Fruit fly (Drosophila melanogaster) whole organism, embryonic: Measurements from ENCODE around the gene CG17109.

ENCODE experiments used
- Atf-2 ChIP-seq: fragments of 200-800 bp; sonication (Bioruptor generic); optimal IDR thresholded peaks from 2 replicates; lab custom pipeline; 2016; ENCODE audit warnings: missing biosample characterization, missing genetic modification characterization
- Awh ChIP-seq: fragments of 200-800 bp; sonication (Bioruptor generic); IDR thresholded peaks from 2 replicates; pipeline ENCODE4, ENCODE4 v1.3.6; 2022; ENCODE audit warnings: missing biosample characterization, missing genetic modification characterization
- Blimp-1 ChIP-seq: fragments of 200-800 bp; sonication (Bioruptor generic); optimal IDR thresholded peaks from 3 replicates; lab custom pipeline; 2018; ENCODE audit warnings: missing biosample characterization, missing genetic modification characterization, mild to moderate bottlenecking, moderate library complexity, missing genetic modification reagents
- CG10321 ChIP-seq: fragments of 200-800 bp; sonication (Bioruptor generic); IDR thresholded peaks from 2 replicates; pipeline ENCODE4 v1.3.6; 2022; ENCODE audit warnings: missing biosample characterization, missing genetic modification characterization
- CG13624 ChIP-seq: fragments of 200-800 bp; sonication (Bioruptor generic); optimal IDR thresholded peaks from 2 replicates; lab custom pipeline; 2016; ENCODE audit warnings: missing biosample characterization, missing genetic modification characterization
- CG15073 ChIP-seq: fragments of 200-800 bp; sonication (Bioruptor generic); optimal IDR thresholded peaks from 2 replicates; lab custom pipeline; 2016; ENCODE audit warnings: missing biosample characterization, missing genetic modification characterization
- CG16779 ChIP-seq: fragments of 200-800 bp; sonication (Bioruptor generic); IDR thresholded peaks from 2 replicates; pipeline ENCODE4 v1.3.6; 2022; ENCODE audit warnings: missing biosample characterization, missing genetic modification characterization
- CG17328 ChIP-seq: fragments of 200-800 bp; sonication (Bioruptor generic); IDR thresholded peaks from 2 replicates; pipeline ENCODE4 v1.3.6; 2022; ENCODE audit warnings: missing biosample characterization, missing genetic modification characterization
- CG31388 ChIP-seq: fragments of 200-800 bp; sonication (Bioruptor generic); optimal IDR thresholded peaks from 2 replicates; lab custom pipeline; 2016; ENCODE audit warnings: missing biosample characterization, missing genetic modification characterization
- CG3163 ChIP-seq: fragments of 200-800 bp; sonication (Bioruptor generic); optimal IDR thresholded peaks from 3 replicates; lab custom pipeline; 2016; ENCODE audit warnings: missing biosample characterization, missing genetic modification characterization
- CG3995 ChIP-seq: fragments of 200-800 bp; sonication (Bioruptor generic); optimal IDR thresholded peaks from 3 replicates; lab custom pipeline; 2016; ENCODE audit warnings: missing biosample characterization, missing genetic modification characterization
- CG7745 ChIP-seq: fragments of 200-800 bp; sonication (Bioruptor generic); optimal IDR thresholded peaks from 2 replicates; lab custom pipeline; 2018; ENCODE audit warnings: missing biosample characterization, mild to moderate bottlenecking, missing genetic modification characterization, moderate library complexity
- CG8089 ChIP-seq: fragments of 200-800 bp; sonication (Bioruptor generic); optimal IDR thresholded peaks from 3 replicates; lab custom pipeline; 2016; ENCODE audit warnings: missing biosample characterization, missing genetic modification characterization
- CG8359 ChIP-seq: fragments of 200-800 bp; sonication (Bioruptor generic); optimal IDR thresholded peaks from 2 replicates; lab custom pipeline; 2017; ENCODE audit warnings: missing biosample characterization, mild to moderate bottlenecking, missing genetic modification characterization, borderline replicate concordance
- Camta ChIP-seq: fragments of 200-800 bp; sonication (Bioruptor generic); optimal IDR thresholded peaks from 2 replicates; lab custom pipeline; 2016; ENCODE audit warnings: missing biosample characterization, missing genetic modification characterization
- Chrac-16 ChIP-seq: fragments of 200-800 bp; sonication (Bioruptor generic); optimal IDR thresholded peaks from 3 replicates; lab custom pipeline; 2016; ENCODE audit warnings: missing biosample characterization, missing genetic modification characterization
- Dp ChIP-seq: fragments of 200-800 bp; sonication (Bioruptor generic); optimal IDR thresholded peaks from 2 replicates; lab custom pipeline; 2018; ENCODE audit warnings: missing biosample characterization, mild to moderate bottlenecking, missing genetic modification characterization, moderate library complexity
- Dref ChIP-seq: fragments of 200-800 bp; sonication (Bioruptor generic); IDR thresholded peaks from 2 replicates; pipeline ENCODE4 v1.3.6; 2022; ENCODE audit warnings: missing biosample characterization, missing genetic modification characterization
- Drgx ChIP-seq: fragments of 200-800 bp; sonication (Bioruptor generic); IDR thresholded peaks from 2 replicates; pipeline ENCODE4 v1.3.6; 2022; ENCODE audit warnings: missing biosample characterization, missing genetic modification characterization
- Ets65A ChIP-seq: fragments of 200-800 bp; sonication (Bioruptor generic); peaks from one replicate; lab custom pipeline; 2016; ENCODE audit warnings: missing biosample characterization, missing genetic modification characterization
- Ets97D ChIP-seq: fragments of 200-800 bp; sonication (Bioruptor generic); optimal IDR thresholded peaks from 3 replicates; lab custom pipeline; 2016; ENCODE audit warnings: missing biosample characterization, missing genetic modification characterization
- Hr51 ChIP-seq, 2 experiments: fragments of 200-800 bp; sonication (Bioruptor generic); optimal IDR thresholded peaks; 2 replicates in 1 of 2; 3 replicates in 1 of 2; lab custom pipeline; 2016 to 2018; ENCODE audit warnings: missing biosample characterization in 2 of 2, missing genetic modification characterization in 2 of 2, mild to moderate bottlenecking in 1 of 2, moderate library complexity in 1 of 2
- Max ChIP-seq: fragments of 200-800 bp; sonication (Bioruptor generic); optimal IDR thresholded peaks from 2 replicates; lab custom pipeline; 2016; ENCODE audit warnings: missing biosample characterization, mild to moderate bottlenecking, missing genetic modification characterization
- Opbp ChIP-seq: fragments of 200-800 bp; sonication (Bioruptor generic); IDR thresholded peaks from 3 replicates; pipeline ENCODE4 v1.3.6; 2022; ENCODE audit warnings: missing biosample characterization, missing genetic modification characterization; ENCODE audit not compliant: partially characterized antibody
- Six4 ChIP-seq: fragments of 200-800 bp; sonication (Bioruptor generic); optimal IDR thresholded peaks from 2 replicates; lab custom pipeline; 2016; ENCODE audit warnings: missing biosample characterization, missing genetic modification characterization
- YL-1 ChIP-seq: fragments of 200-800 bp; sonication (Bioruptor generic); optimal IDR thresholded peaks from 3 replicates; lab custom pipeline; 2017; ENCODE audit warnings: missing biosample characterization, mild to moderate bottlenecking, missing genetic modification characterization
- abd-A ChIP-seq: fragments of 200-800 bp; sonication (Bioruptor generic); optimal IDR thresholded peaks from 3 replicates; lab custom pipeline; 2019; ENCODE audit warnings: missing biosample characterization, mild to moderate bottlenecking, missing genetic modification characterization, moderate library complexity
- ap ChIP-seq: fragments of 200-800 bp; sonication (Bioruptor generic); IDR thresholded peaks from 2 replicates; pipeline ENCODE4 v1.3.6; 2022; ENCODE audit warnings: missing biosample characterization, missing genetic modification characterization
- cas ChIP-seq: fragments of 200-800 bp; sonication (Bioruptor generic); IDR thresholded peaks from 2 replicates; pipeline ENCODE4 v1.3.6; 2022; ENCODE audit warnings: missing biosample characterization, missing genetic modification characterization
- ci ChIP-seq: fragments of 200-800 bp; sonication (Bioruptor generic); IDR thresholded peaks from 3 replicates; pipeline ENCODE4 v1.3.6; 2022; ENCODE audit warnings: missing biosample characterization, missing genetic modification characterization
- eyg ChIP-seq: fragments of 200-800 bp; sonication (Bioruptor generic); optimal IDR thresholded peaks from 3 replicates; lab custom pipeline; 2016; ENCODE audit warnings: missing biosample characterization, missing genetic modification characterization
- gce ChIP-seq: fragments of 200-800 bp; sonication (Bioruptor generic); IDR thresholded peaks from 3 replicates; pipeline ENCODE4 v1.3.6; 2022; ENCODE audit warnings: missing biosample characterization, missing genetic modification characterization
- grau ChIP-seq: fragments of 200-800 bp; optimal IDR thresholded peaks from 3 replicates; lab custom pipeline; 2019; ENCODE audit warnings: missing biosample characterization, mild to moderate bottlenecking, missing genetic modification characterization, moderate library complexity
- lab ChIP-seq: fragments of 200-800 bp; sonication (Bioruptor generic); optimal IDR thresholded peaks from 3 replicates; lab custom pipeline; 2017; ENCODE audit warnings: missing biosample characterization, missing genetic modification characterization, mild to moderate bottlenecking, moderate library complexity, missing genetic modification reagents
- lov ChIP-seq, 2 experiments: fragments of 200-800 bp in 1 of 2; fragments of >200 bp in 1 of 2; sonication (Bioruptor generic) in 1 of 2; IDR thresholded peaks in 1 of 2; optimal IDR thresholded peaks in 1 of 2; 2 replicates in 1 of 2; 3 replicates in 1 of 2; pipeline versions ENCODE4 v1.3.6 to Lab custom; 2017 to 2022; ENCODE audit warnings: missing biosample characterization in 1 of 2, missing genetic modification characterization in 1 of 2
- maf-S ChIP-seq: fragments of 200-800 bp; sonication (Bioruptor generic); optimal IDR thresholded peaks from 2 replicates; lab custom pipeline; 2016; ENCODE audit warnings: missing biosample characterization, missing genetic modification characterization
- nau ChIP-seq: fragments of 200-800 bp; sonication (Bioruptor generic); optimal IDR thresholded peaks from 3 replicates; lab custom pipeline; 2017; ENCODE audit warnings: missing biosample characterization, mild to moderate bottlenecking, missing genetic modification characterization, missing genetic modification reagents
- odd ChIP-seq: fragments of 200-800 bp; sonication (Bioruptor generic); optimal IDR thresholded peaks from 2 replicates; lab custom pipeline; 2017; ENCODE audit warnings: missing biosample characterization, mild to moderate bottlenecking, missing genetic modification characterization
- otp ChIP-seq: fragments of 200-800 bp; sonication (Bioruptor generic); IDR thresholded peaks from 3 replicates; pipeline ENCODE4, ENCODE4 v1.3.6; 2022; ENCODE audit warnings: missing biosample characterization, missing genetic modification characterization
- phol ChIP-seq: fragments of 200-800 bp; sonication (Bioruptor generic); optimal IDR thresholded peaks from 3 replicates; lab custom pipeline; 2018; ENCODE audit warnings: missing biosample characterization, mild to moderate bottlenecking, missing genetic modification characterization, moderate library complexity
- pita ChIP-seq: fragments of 200-800 bp; sonication (Bioruptor generic); optimal IDR thresholded peaks from 2 replicates; lab custom pipeline; 2017; ENCODE audit warnings: missing biosample characterization, mild to moderate bottlenecking, missing genetic modification characterization
- row ChIP-seq: fragments of 200-800 bp; sonication (Bioruptor generic); IDR thresholded peaks from 3 replicates; pipeline ENCODE4 v1.3.6; 2022; ENCODE audit warnings: missing biosample characterization, missing genetic modification characterization
- run ChIP-seq: fragments of 200-800 bp; sonication (Bioruptor generic); optimal IDR thresholded peaks from 3 replicates; lab custom pipeline; 2018; ENCODE audit warnings: missing biosample characterization, mild to moderate bottlenecking, missing genetic modification characterization
- schlank ChIP-seq: fragments of 200-800 bp; sonication (Bioruptor generic); optimal IDR thresholded peaks from 2 replicates; lab custom pipeline; 2018; ENCODE audit warnings: missing biosample characterization, mild to moderate bottlenecking, missing genetic modification characterization
- scrt ChIP-seq: fragments of 200-800 bp; sonication (Bioruptor generic); optimal IDR thresholded peaks from 2 replicates; lab custom pipeline; 2018; ENCODE audit warnings: missing biosample characterization, mild to moderate bottlenecking, missing genetic modification characterization, moderate library complexity
- slbo ChIP-seq: fragments of 200-800 bp; sonication (Bioruptor generic); IDR thresholded peaks from 2 replicates; pipeline ENCODE4 v1.3.6; 2022; ENCODE audit warnings: missing biosample characterization, missing genetic modification characterization
- tna ChIP-seq: fragments of 200-800 bp; sonication (Bioruptor generic); IDR thresholded peaks from 2 replicates; pipeline ENCODE4 v1.3.6; 2022; ENCODE audit warnings: missing biosample characterization, missing genetic modification characterization; ENCODE audit not compliant: partially characterized antibody
- toy ChIP-seq: fragments of 200-800 bp; sonication (Bioruptor generic); IDR thresholded peaks from 2 replicates; pipeline ENCODE4 v1.3.6; 2022; ENCODE audit warnings: missing biosample characterization, missing genetic modification characterization

The CG17109 gene

DNA sequence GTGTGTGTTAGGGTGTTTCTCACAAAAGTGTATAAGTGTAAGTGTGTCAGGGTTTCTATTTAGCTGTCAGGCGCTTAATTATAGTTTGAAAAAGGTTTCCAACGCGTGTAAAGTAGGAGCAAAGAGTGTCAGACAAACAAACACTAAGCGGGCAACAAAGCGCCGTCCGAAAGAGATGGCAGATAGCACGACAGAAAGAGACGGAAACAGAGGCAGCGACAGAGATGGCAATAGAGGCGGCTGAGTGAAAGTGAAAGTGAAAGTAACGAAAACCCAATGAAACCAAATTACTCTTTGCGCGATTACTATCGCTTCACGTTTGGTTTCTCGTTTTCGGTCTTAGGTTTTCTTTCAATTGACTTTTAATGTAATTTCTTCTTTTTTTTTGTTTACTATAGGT is 21.0 kb upstream of the CG17109 start:
- TF ChIP-seq toy (GFP tag; lab: Robert Waterston, UW) (no peak), Six4 (GFP tag; lab: Kevin White, UChicago) (no peak), Max (GFP tag; lab: Kevin White, UChicago) (no peak), Blimp-1 (peak; percentile 77), ap (GFP tag; lab: Robert Waterston, UW) (no peak), Drgx (GFP tag; lab: Robert Waterston, UW) (no peak), CG13624 (GFP tag; lab: Kevin White, UChicago) (no peak), CG8359 (GFP tag; lab: Kevin White, UChicago) (no peak), Opbp (no peak), CG8089 (GFP tag; lab: Kevin White, UChicago) (no peak), nau (GFP tag; lab: Kevin White, UChicago) (no peak), cas (GFP tag; lab: Robert Waterston, UW) (no peak), CG3163 (GFP tag; lab: Kevin White, UChicago) (no peak), Dref (GFP tag; lab: Robert Waterston, UW) (no peak), maf-S (GFP tag; lab: Kevin White, UChicago) (no peak), CG10321 (GFP tag; lab: Robert Waterston, UW) (peak; percentile 67), Awh (GFP tag; lab: Robert Waterston, UW) (no peak), CG31388 (no peak)

DNA sequence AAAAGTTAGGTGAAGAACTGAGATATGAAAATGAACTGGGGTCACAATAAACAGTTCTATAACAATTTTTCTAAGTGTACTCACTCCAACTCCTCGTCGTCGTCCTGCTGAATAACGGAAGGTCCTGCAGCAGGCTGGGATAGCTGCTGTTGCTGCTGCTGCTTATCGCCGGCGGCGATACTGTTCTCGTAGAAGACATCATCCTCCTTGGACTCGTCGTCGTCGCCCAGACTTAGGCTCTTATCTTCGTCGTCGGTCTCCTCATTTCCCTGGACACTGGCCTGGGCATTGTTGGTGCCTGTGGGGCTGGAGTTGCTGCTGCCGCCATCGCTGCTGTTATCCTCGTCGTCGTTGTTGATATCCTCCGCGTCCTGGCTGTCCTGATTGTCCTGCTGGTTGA is 14.2 kb upstream of the CG17109 start:
- TF ChIP-seq CG16779 (GFP tag; lab: Robert Waterston, UW): no peak
- TF ChIP-seq row (GFP tag; lab: Robert Waterston, UW): 0 out of 3 replicates have a peak, but pooled peaks have one; percentile 22
- TF ChIP-seq Ets65A: peak; percentile 90
- no peak for TF ChIP-seq otp (GFP tag; lab: Robert Waterston, UW)

DNA sequence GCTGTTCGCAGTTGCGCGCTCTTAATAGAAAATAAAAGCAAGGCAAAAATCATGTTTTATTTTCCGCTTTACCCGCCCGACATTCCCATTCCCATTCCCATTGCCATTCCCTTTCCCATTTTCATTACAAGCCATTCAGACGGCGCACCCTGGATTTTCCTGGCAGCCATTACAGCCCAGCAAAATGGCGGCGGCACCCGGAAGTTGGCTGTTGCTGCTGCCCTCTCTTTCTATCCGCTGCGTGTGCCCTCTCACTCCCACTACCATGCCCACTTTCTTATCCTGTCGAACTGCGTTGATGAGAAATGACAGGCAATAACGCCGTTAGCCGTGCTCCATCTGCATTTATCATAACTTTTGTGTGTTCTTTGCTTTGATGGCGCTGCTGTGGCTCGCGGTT is 7.2 kb upstream of the CG17109 start:
- TF ChIP-seq ci (GFP tag; lab: Robert Waterston, UW): 0 out of 3 replicates have a peak, but pooled peaks have one; percentile 44
- TF ChIP-seq Chrac-16: no peak
- no peak for TF ChIP-seq Atf-2
- no peak for TF ChIP-seq Dp (GFP tag; lab: Kevin White, UChicago)
- TF ChIP-seq scrt (GFP tag; lab: Kevin White, UChicago): peak; percentile 17
- TF ChIP-seq schlank (tag; lab: Kevin White, UChicago): no peak
- TF ChIP-seq Six4 (GFP tag; lab: Kevin White, UChicago): no peak
- peak; percentile 61 for TF ChIP-seq Ets97D (GFP tag; lab: Kevin White, UChicago)
- no peak for TF ChIP-seq gce (GFP tag; lab: Robert Waterston, UW)
- no peak for TF ChIP-seq CG15073 (GFP tag; lab: Kevin White, UChicago)
- TF ChIP-seq YL-1 (GFP tag; lab: Kevin White, UChicago): no peak
- TF ChIP-seq CG7745 (tag; lab: Kevin White, UChicago): no peak
- TF ChIP-seq grau (tag; lab: Kevin White, UChicago): no peak
- TF ChIP-seq CG17328 (GFP tag; lab: Robert Waterston, UW): no peak
- TF ChIP-seq Hr51 (GFP tag; optimal IDR thresholded peaks at IDR 0.05; lab: Kevin White, UChicago): peak in 1 of 2 experiments; percentile 7
- TF ChIP-seq odd (GFP tag; lab: Kevin White, UChicago): no peak
- TF ChIP-seq lab: peak; percentile 3
- TF ChIP-seq pita (GFP tag; lab: Kevin White, UChicago): no peak
- TF ChIP-seq tna: no peak
- no peak for TF ChIP-seq run (tag; lab: Kevin White, UChicago)
- TF ChIP-seq abd-A: peak; percentile 95
- TF ChIP-seq lov (optimal IDR thresholded peaks at IDR 0.05; lab: Kevin White, UChicago): no peak
- 0 out of 3 replicates have a peak, but pooled peaks have one; percentile 33 for TF ChIP-seq lov (GFP tag; IDR thresholded peaks at IDR 0.05; lab: Robert Waterston, UW)
- TF ChIP-seq eyg (GFP tag; lab: Kevin White, UChicago): no peak
- TF ChIP-seq CG3995 (GFP tag; lab: Kevin White, UChicago): no peak
- TF ChIP-seq phol (tag; lab: Kevin White, UChicago): peak; percentile 55
- TF ChIP-seq Ets65A: peak; percentile 43
- TF ChIP-seq slbo (GFP tag; lab: Robert Waterston, UW): no peak
- TF ChIP-seq Camta: no peak
